Worm (Caenorhabditis elegans) whole organism, L4 larva: ENCODE data around the gene ZK287.4.

Experiments
- F44E2.7 ChIP-seq: fragments of 200-800 bp; sonication (Bioruptor generic); IDR thresholded peaks from 2 replicates; pipeline ENCODE4 v2.1.2; 2022; ENCODE audit warnings: missing genetic modification characterization, missing compliant biosample characterization
- ama-1 ChIP-seq: fragments of 150-350 bp; optimal IDR thresholded peaks from 2 replicates; lab custom pipeline; 2014; ENCODE audit warnings: inconsistent platforms, mixed read lengths
- fkh-10 ChIP-seq: fragments of 150-350 bp; optimal IDR thresholded peaks from 2 replicates; lab custom pipeline; 2014; ENCODE audit warnings: missing biosample characterization, missing genetic modification reagents, missing genetic modification characterization
- fos-1 ChIP-seq: fragments of 150-350 bp; optimal IDR thresholded peaks from 2 replicates; lab custom pipeline; 2014; ENCODE audit warnings: missing biosample characterization, missing genetic modification characterization
- lin-13 ChIP-seq: fragments of 150-350 bp; optimal IDR thresholded peaks from 2 replicates; lab custom pipeline; 2014; ENCODE audit warnings: missing biosample characterization, missing genetic modification reagents, missing genetic modification characterization
- lin-38 ChIP-seq: fragments of 200-800 bp; sonication (Bioruptor generic); IDR thresholded peaks from 2 replicates; pipeline ENCODE4 v1.3.6; 2022; ENCODE audit warnings: missing genetic modification reagents, missing genetic modification characterization, missing compliant biosample characterization
- lin-39 ChIP-seq: fragments of 150-350 bp; optimal IDR thresholded peaks from 2 replicates; lab custom pipeline; 2014; ENCODE audit warnings: missing biosample characterization, missing genetic modification reagents, missing genetic modification characterization
- lsy-2 ChIP-seq, 2 experiments: fragments of 150-350 bp in 1 of 2; sonication (generic microtip) in 1 of 2; optimal IDR thresholded peaks; 2 replicates each; lab custom pipeline; 2014 to 2017; ENCODE audit warnings: missing biosample characterization in 2 of 2, missing genetic modification characterization in 2 of 2
- madf-5 ChIP-seq, 2 experiments: fragments of 200-800 bp; sonication (Bioruptor generic); IDR thresholded peaks; 2 replicates each; pipeline ENCODE4 v1.3.6; 2022; ENCODE audit warnings: missing compliant biosample characterization in 2 of 2, missing genetic modification characterization in 2 of 2
- nhr-11 ChIP-seq: fragments of 150-350 bp; optimal IDR thresholded peaks from 2 replicates; lab custom pipeline; 2014; ENCODE audit warnings: missing biosample characterization, missing genetic modification characterization
- nhr-77 ChIP-seq: fragments of 150-350 bp; optimal IDR thresholded peaks from 2 replicates; lab custom pipeline; 2014; ENCODE audit warnings: missing biosample characterization, missing genetic modification characterization
- vab-7 ChIP-seq: fragments of 200-800 bp; sonication (Bioruptor generic); IDR thresholded peaks from 2 replicates; pipeline ENCODE4 v1.3.6; 2022; ENCODE audit warnings: missing genetic modification reagents, missing genetic modification characterization, missing compliant biosample characterization
- ztf-11 ChIP-seq: fragments of 150-350 bp; optimal IDR thresholded peaks from 2 replicates; lab custom pipeline; 2014; ENCODE audit warnings: missing biosample characterization, missing genetic modification characterization

DNA sequence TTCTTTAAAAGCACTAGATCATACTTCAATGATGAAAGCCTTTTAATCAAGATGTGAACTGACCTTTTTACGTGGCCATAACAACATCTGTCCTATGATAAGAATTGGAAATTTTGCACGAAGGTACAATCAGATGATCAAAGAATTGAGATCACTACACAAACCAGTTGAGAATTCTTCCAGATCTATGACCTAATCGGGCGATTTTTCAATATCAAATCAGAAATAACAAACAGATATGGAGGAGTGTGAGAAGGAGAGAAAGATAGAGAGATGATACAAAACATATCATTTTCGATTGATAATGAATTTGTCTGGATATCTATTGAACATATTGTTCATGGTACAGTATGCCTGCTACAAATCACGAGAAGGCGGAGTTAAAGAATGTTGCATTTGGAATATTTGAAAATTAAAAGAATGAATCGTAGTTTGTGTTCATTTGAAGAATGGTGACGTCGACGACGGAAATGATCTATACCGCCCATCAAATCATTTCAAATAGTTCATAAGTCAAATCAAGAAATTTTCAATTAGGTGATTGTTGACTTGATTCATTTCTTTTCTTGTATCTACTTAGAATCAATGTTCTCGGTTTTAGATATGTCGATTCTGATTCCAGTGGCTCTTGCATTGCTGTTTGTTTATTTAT lies 31.2 kb downstream of the ZK287.4 start, which contains the start of gene cyp-29A4:
- TF ChIP-seq nhr-77 (tag; lab: Kevin White, UChicago) (no peak), lin-39 (tag; lab: Kevin White, UChicago) (no peak), ztf-11 (tag; lab: Kevin White, UChicago) (no peak), F44E2.7 (GFP tag; lab: Robert Waterston, UW) (no peak), lin-38 (no peak), lsy-2 (tag; optimal IDR thresholded peaks at IDR 0.05; lab: Kevin White, UChicago) (no peak), ama-1 (lab: Kevin White, UChicago) (no peak), nhr-11 (no peak), lin-13 (GFP tag; lab: Kevin White, UChicago) (no peak), fos-1 (no peak), vab-7 (GFP tag; lab: Robert Waterston, UW) (no peak), madf-5 (GFP tag; IDR thresholded peaks at IDR 0.05; lab: Robert Waterston, UW) (no peak), fkh-10 (GFP tag; lab: Kevin White, UChicago) (no peak)
